Worm (Caenorhabditis elegans) whole organism, midembryonic: ENCODE results near the gene cutl-15.

ENCODE experiments used
- cog-1 ChIP-seq: sonication (generic microtip); optimal IDR thresholded peaks from 2 replicates; lab custom pipeline; 2016; ENCODE audit warnings: missing genetic modification characterization, missing compliant biosample characterization
- flt-1 ChIP-seq: fragments of 200-800 bp; sonication (Bioruptor generic); IDR thresholded peaks from 2 replicates; pipeline ENCODE4 v1.3.6; 2022; ENCODE audit warnings: missing genetic modification characterization, missing compliant biosample characterization
- med-1 ChIP-seq: sonication (generic microtip); optimal IDR thresholded peaks from 2 replicates; lab custom pipeline; 2017; ENCODE audit warnings: missing genetic modification characterization, mild to moderate bottlenecking, missing compliant biosample characterization, antibody characterized with exemption, missing genetic modification reagents; ENCODE audit not compliant: insufficient read depth
- ref-1 ChIP-seq: fragments of 200-800 bp; sonication (Bioruptor generic); conservative IDR thresholded peaks from 2 replicates; pipeline ENCODE4 v1.3.6; 2022; ENCODE audit warnings: missing genetic modification reagents, missing genetic modification characterization, missing compliant biosample characterization

DNA sequence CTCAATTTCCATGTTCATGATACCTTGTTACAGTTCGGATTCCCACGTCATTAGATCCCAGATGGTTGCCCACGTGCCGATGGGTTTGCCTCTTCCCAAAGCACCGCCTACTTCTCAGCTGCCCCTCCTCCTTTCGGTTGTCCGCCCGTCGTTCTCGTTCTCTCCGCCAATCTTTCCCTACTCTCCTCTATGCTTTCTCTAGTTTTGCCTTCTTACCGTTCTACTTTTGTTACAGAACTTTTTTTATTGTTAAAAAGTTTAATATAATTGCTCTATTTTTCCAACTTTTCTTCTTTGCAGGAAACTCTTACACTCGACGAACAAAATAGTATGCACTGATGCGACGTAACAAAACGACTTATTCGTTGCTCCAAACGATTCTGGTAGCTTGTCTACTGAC is 50.9 kb downstream of the cutl-15 start, which contains the start of gene lat-1:
- TF ChIP-seq flt-1 (GFP tag; lab: Robert Waterston, UW): no peak
- TF ChIP-seq cog-1 (tag; lab: Kevin White, UChicago): no peak
- TF ChIP-seq med-1 (GFP tag; lab: Kevin White, UChicago): no peak
- TF ChIP-seq ref-1: no peak
